Worm (Caenorhabditis elegans): ENCODE results near the gene col-177.

Gene col-177

ce11 chrX:11008052-11008451 is 6.4 kb upstream of the col-177 start, which contains the start of gene del-5:
Gene del-5 (minus strand): TSS chrX:11008181.
- TF ChIP-seq nhr-41 (GFP tag; IDR thresholded peaks at IDR 0.05) (no peak), vab-7 (GFP tag; IDR thresholded peaks at IDR 0.05) (no peak), set-16 (GFP tag; IDR thresholded peaks at IDR 0.05) (no peak), mxl-3 (GFP tag; optimal IDR thresholded peaks at IDR 0.05) (peak; percentile 13), skn-1 (tag; optimal IDR thresholded peaks at IDR 0.05) (no peak), hlh-11 (tag; optimal IDR thresholded peaks at IDR 0.05) (peak; percentile 73), daf-12 (tag; optimal IDR thresholded peaks at IDR 0.05) (no peak), hif-1 (tag; optimal IDR thresholded peaks at IDR 0.05) (no peak), zip-2 (tag; optimal IDR thresholded peaks at IDR 0.05) (no peak), daf-16 (GFP tag; optimal IDR thresholded peaks at IDR 0.05) (no peak), daf-16 (tag; optimal IDR thresholded peaks at IDR 0.05) (peak; percentile 95), lir-3 (tag; optimal IDR thresholded peaks at IDR 0.05) (no peak), lim-7 (GFP tag; IDR thresholded peaks at IDR 0.05) (no peak), zag-1 (tag; optimal IDR thresholded peaks at IDR 0.05) (no peak), F37D6.2 (tag; optimal IDR thresholded peaks at IDR 0.05) (no peak), hlh-30 (tag; optimal IDR thresholded peaks at IDR 0.05; ENCODE audit: insufficient read depth) (peak; percentile 16), pqm-1 (tag; optimal IDR thresholded peaks at IDR 0.05) (peak; percentile 89), nhr-77 (tag; optimal IDR thresholded peaks at IDR 0.05) (peak; percentile 58), spr-1 (tag; optimal IDR thresholded peaks at IDR 0.05) (no peak), sdz-12 (GFP tag; optimal IDR thresholded peaks at IDR 0.05) (no peak), lin-1 (GFP tag; IDR thresholded peaks at IDR 0.05) (peak; percentile 67; the same call in 1 of the 2 replicates), nhr-111 (GFP tag; optimal IDR thresholded peaks at IDR 0.05) (no peak), nhr-102 (tag; optimal IDR thresholded peaks at IDR 0.05) (no peak), ceh-62 (tag; optimal IDR thresholded peaks at IDR 0.05) (no peak), nhr-48 (tag; optimal IDR thresholded peaks at IDR 0.05) (no peak), duxl-1 (tag; optimal IDR thresholded peaks at IDR 0.05; ENCODE audit: poor library complexity) (no peak), tra-1 (GFP tag; IDR thresholded peaks at IDR 0.05) (peak; percentile 54; the same call in 1 of the 2 replicates), ztf-7 (tag; optimal IDR thresholded peaks at IDR 0.05) (peak; percentile 24), dve-1 (tag; optimal IDR thresholded peaks at IDR 0.05; ENCODE audit: insufficient read depth) (peak; percentile 70), zfp-3 (GFP tag; conservative IDR thresholded peaks at IDR 0.05) (no peak), dmd-6 (GFP tag; IDR thresholded peaks at IDR 0.05) (peak; percentile 78), cey-2 (tag; optimal IDR thresholded peaks at IDR 0.05; ENCODE audit: borderline replicate concordance, insufficient read depth) (no peak), fkh-10 (GFP tag; optimal IDR thresholded peaks at IDR 0.05) (no peak), php-3 (GFP tag; IDR thresholded peaks at IDR 0.05) (peak; percentile 57; the same call in 1 of the 2 replicates), gei-8 (GFP tag; optimal IDR thresholded peaks at IDR 0.05) (no peak), lin-29 (GFP tag; IDR thresholded peaks at IDR 0.05) (no peak), mep-1 (tag; optimal IDR thresholded peaks at IDR 0.05) (no peak), nhr-28 (tag; optimal IDR thresholded peaks at IDR 0.05) (peak; percentile 41), attf-4 (tag; optimal IDR thresholded peaks at IDR 0.05) (no peak)

- TF ChIP-seq nhr-25 (tag; optimal IDR thresholded peaks at IDR 0.05; ENCODE audit: borderline replicate concordance, insufficient read depth) (no peak), php-3 (GFP tag; IDR thresholded peaks at IDR 0.05) (peak; percentile 20; the same call in 1 of the 2 replicates), dve-1 (tag; optimal IDR thresholded peaks at IDR 0.05; ENCODE audit: insufficient read depth) (peak; percentile 59), daf-16 (GFP tag; optimal IDR thresholded peaks at IDR 0.05) (no peak), daf-16 (tag; optimal IDR thresholded peaks at IDR 0.05) (peak; percentile 63), dmd-6 (GFP tag; IDR thresholded peaks at IDR 0.05) (peak; percentile 49), hlh-11 (tag; optimal IDR thresholded peaks at IDR 0.05) (peak; percentile 47), nhr-28 (tag; optimal IDR thresholded peaks at IDR 0.05) (peak; percentile 21), ceh-62 (tag; optimal IDR thresholded peaks at IDR 0.05) (no peak), hlh-30 (tag; optimal IDR thresholded peaks at IDR 0.05; ENCODE audit: insufficient read depth) (peak; percentile 8), ZK337.2 (GFP tag; IDR thresholded peaks at IDR 0.05) (no peak), daf-8 (GFP tag; IDR thresholded peaks at IDR 0.05) (no peak)
Observed at ce11 chrX:11007393-11007792, 5.7 kb upstream of the col-177 start.

All from whole organism, L4 larva.